Fruit fly (Drosophila melanogaster) S2 (cell line): ENCODE measurements around the gene prtp.
"Not testable (repeated sequence)": the region's sequence is repeated elsewhere in the genome, so short reads cannot be mapped to it uniquely, and the experiment has no call there.

Source experiments
- CG8478 ChIP-seq: fragments of >200 bp; optimal IDR thresholded peaks from 2 replicates; lab custom pipeline; 2018
- CTCF ChIP-seq, 2 experiments: fragments of >200 bp; optimal IDR thresholded peaks; 2 replicates each; lab custom pipeline; 2018

Gene prtp

dm6 chrX:11732670-11733069, 16.1 kb downstream of the prtp start, which contains the start of gene inaF-B:
Gene inaF-B (minus strand): TSS chrX:11732770.
- TF ChIP-seq CG8478 (lab: Kevin White, UChicago) (no peak), CTCF (optimal IDR thresholded peaks at IDR 0.05; lab: Kevin White, UChicago) (no peak)

- TF ChIP-seq CG8478 (lab: Kevin White, UChicago) (no peak), CTCF (optimal IDR thresholded peaks at IDR 0.05; lab: Kevin White, UChicago) (no peak)
These were observed 17.2 kb downstream of the prtp start, which contains the start of gene inaF-A for dm6 chrX:11733795-11734194. Gene inaF-A (minus strand): TSS chrX:11733895.

dm6 chrX:11736421-11736820, 19.9 kb downstream of the prtp start:
- TF ChIP-seq CG8478 (lab: Kevin White, UChicago) = no peak
- TF ChIP-seq CTCF (optimal IDR thresholded peaks at IDR 0.05; lab: Kevin White, UChicago) = no peak

- TF ChIP-seq CTCF (optimal IDR thresholded peaks at IDR 0.05; lab: Kevin White, UChicago); CG8478 (lab: Kevin White, UChicago): not testable (repeated sequence)
These were observed 37.4 kb downstream of the prtp start, which contains the start of gene m for dm6 chrX:11753973-11754372. Gene m (plus strand): TSS chrX:11754273.

dm6 chrX:11756892-11757291, 40.3 kb downstream of the prtp start:
- no peak for TF ChIP-seq CG8478 (lab: Kevin White, UChicago)
- no peak for TF ChIP-seq CTCF (optimal IDR thresholded peaks at IDR 0.05; lab: Kevin White, UChicago)

dm6 chrX:11764540-11765136, 48.1 kb downstream of the prtp start, which contains the start of gene CG9360:
Gene CG9360 (minus strand): TSS chrX:11764590.
- TF ChIP-seq CTCF (optimal IDR thresholded peaks at IDR 0.05; lab: Kevin White, UChicago) = no peak
- TF ChIP-seq CG8478 (lab: Kevin White, UChicago) = no peak

- TF ChIP-seq CTCF (optimal IDR thresholded peaks at IDR 0.05; lab: Kevin White, UChicago) = no peak
- TF ChIP-seq CG8478 (lab: Kevin White, UChicago) = no peak
These were observed 52.9 kb downstream of the prtp start for dm6 chrX:11769435-11769834.
